Fruit fly (Drosophila melanogaster) Kc167 (cell line): ENCODE results near the gene CG3088.

Experiments used
- Sin3A ChIP-seq: fragments of >200 bp; optimal IDR thresholded peaks from 2 replicates; lab custom pipeline; 2018; ENCODE audit warnings: missing external identifiers
- h ChIP-seq: fragments of >200 bp; optimal IDR thresholded peaks from 3 replicates; lab custom pipeline; 2018; ENCODE audit warnings: missing external identifiers
- psq ChIP-seq: fragments of >200 bp; optimal IDR thresholded peaks from 2 replicates; lab custom pipeline; 2017; ENCODE audit warnings: missing external identifiers

dm6 chr3L:9555004-9555403, 46.1 kb downstream of the CG3088 start:
- no peak for TF ChIP-seq Sin3A (lab: Kevin White, UChicago)
- TF ChIP-seq psq (lab: Kevin White, UChicago): no peak
- no peak for TF ChIP-seq h (lab: Kevin White, UChicago)
